Worm (Caenorhabditis elegans) whole organism, L1 larva: ENCODE results near the gene lipl-6.

Experiments
- Y116A8C.19 ChIP-seq: sonication (generic microtip); optimal IDR thresholded peaks from 2 replicates; lab custom pipeline; 2016; ENCODE audit warnings: missing compliant biosample characterization, missing genetic modification characterization, borderline replicate concordance
- blmp-1 ChIP-seq: fragments of 150-350 bp; optimal IDR thresholded peaks from 2 replicates; lab custom pipeline; 2014; ENCODE audit warnings: missing biosample characterization, missing genetic modification characterization
- egl-27 ChIP-seq, 2 experiments: fragments of 150-350 bp in 1 of 2; sonication (generic microtip); optimal IDR thresholded peaks; 3 replicates each; lab custom pipeline; 2017 to 2018; ENCODE audit warnings: missing biosample characterization in 2 of 2, missing genetic modification characterization in 2 of 2, missing genetic modification reagents in 2 of 2
- elt-3 ChIP-seq, 6 experiments: fragments of 150-350 bp in 1 of 6; sonication (generic microtip); optimal IDR thresholded peaks; 2 replicates each; lab custom pipeline; 2017 to 2018; ENCODE audit warnings: missing biosample characterization in 6 of 6, missing genetic modification characterization in 6 of 6, inconsistent platforms in 1 of 6
- fkh-10 ChIP-seq: sonication (generic microtip); optimal IDR thresholded peaks from 2 replicates; lab custom pipeline; 2017; ENCODE audit warnings: missing biosample characterization, missing genetic modification reagents, missing genetic modification characterization
- lin-39 ChIP-seq: fragments of 150-350 bp; optimal IDR thresholded peaks from 2 replicates; lab custom pipeline; 2014; ENCODE audit warnings: missing biosample characterization, missing genetic modification reagents, missing genetic modification characterization
- mdl-1 ChIP-seq, 2 experiments: fragments of 150-350 bp; optimal IDR thresholded peaks; 2 replicates each; lab custom pipeline; 2014 to 2017; ENCODE audit warnings: missing biosample characterization in 2 of 2, missing genetic modification characterization in 2 of 2, inconsistent platforms in 1 of 2
- nhr-11 ChIP-seq: fragments of 150-350 bp; optimal IDR thresholded peaks from 2 replicates; lab custom pipeline; 2014; ENCODE audit warnings: missing biosample characterization, missing genetic modification characterization
- pag-3 ChIP-seq: sonication (generic microtip); optimal IDR thresholded peaks from 2 replicates; lab custom pipeline; 2017; ENCODE audit warnings: missing genetic modification characterization, mild to moderate bottlenecking, missing compliant biosample characterization, antibody characterized with exemption, borderline replicate concordance; ENCODE audit not compliant: insufficient read depth
- skn-1 ChIP-seq: fragments of 150-350 bp; optimal IDR thresholded peaks from 2 replicates; lab custom pipeline; 2014; ENCODE audit warnings: missing biosample characterization, missing genetic modification characterization
- swsn-7 ChIP-seq: sonication (generic microtip); optimal IDR thresholded peaks from 2 replicates; lab custom pipeline; 2016; ENCODE audit warnings: missing genetic modification characterization, missing compliant biosample characterization
- ztf-11 ChIP-seq, 2 experiments: sonication (generic microtip); optimal IDR thresholded peaks; 2 replicates each; lab custom pipeline; 2016 to 2017; ENCODE audit warnings: missing genetic modification characterization in 2 of 2, missing biosample characterization in 1 of 2, missing compliant biosample characterization in 1 of 2

DNA sequence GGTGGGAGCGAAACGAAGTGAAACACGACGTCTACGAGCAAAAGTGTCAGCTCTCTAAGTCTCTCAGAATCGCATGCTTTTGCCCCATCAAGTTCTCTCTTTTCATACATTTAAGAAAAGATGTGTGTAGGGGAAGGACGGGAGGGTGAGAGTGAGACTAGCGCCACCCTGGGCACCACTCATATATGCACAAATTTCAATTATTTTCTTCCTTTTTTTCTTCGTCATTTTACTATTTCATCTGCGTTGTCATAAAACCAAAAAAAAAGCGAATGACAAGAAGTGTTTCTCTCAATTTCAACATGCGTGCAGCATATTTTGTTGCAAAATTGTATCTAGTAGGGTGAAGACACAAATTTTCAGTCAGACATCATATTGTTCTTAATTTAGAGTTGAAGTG, 7.5 kb downstream of the lipl-6 start:
- TF ChIP-seq mdl-1 (tag; optimal IDR thresholded peaks at IDR 0.05; lab: Kevin White, UChicago) = no peak
- no peak for TF ChIP-seq elt-3 (tag; optimal IDR thresholded peaks at IDR 0.05; lab: Kevin White, UChicago)
- TF ChIP-seq egl-27 (tag; optimal IDR thresholded peaks at IDR 0.05; lab: Kevin White, UChicago) = no peak
- TF ChIP-seq nhr-11 (tag; lab: Kevin White, UChicago) = no peak
- no peak for TF ChIP-seq Y116A8C.19 (tag; lab: Kevin White, UChicago)
- TF ChIP-seq skn-1 = no peak
- no peak for TF ChIP-seq lin-39
- no peak for TF ChIP-seq blmp-1 (tag; lab: Kevin White, UChicago)
- TF ChIP-seq fkh-10 (GFP tag; lab: Kevin White, UChicago) = no peak
- no peak for TF ChIP-seq pag-3 (tag; lab: Kevin White, UChicago)
- no peak for TF ChIP-seq ztf-11 (tag; optimal IDR thresholded peaks at IDR 0.05; lab: Kevin White, UChicago)
- TF ChIP-seq swsn-7 = no peak
